Worm (Caenorhabditis elegans) whole organism, late embryonic: Measurements from ENCODE around the gene ntl-4.

Experiments
- F13H6.1 ChIP-seq: sonication (generic microtip); optimal IDR thresholded peaks from 2 replicates; lab custom pipeline; 2016; ENCODE audit warnings: missing genetic modification characterization, missing compliant biosample characterization
- ama-1 ChIP-seq: fragments of 150-350 bp; optimal IDR thresholded peaks from 2 replicates; lab custom pipeline; 2014
- ceh-31 ChIP-seq: sonication (generic microtip); optimal IDR thresholded peaks from 2 replicates; lab custom pipeline; 2016; ENCODE audit warnings: missing genetic modification characterization, missing compliant biosample characterization
- ceh-6 ChIP-seq: fragments of 200-800 bp; sonication (Bioruptor generic); optimal IDR thresholded peaks from 2 replicates; lab custom pipeline; 2018; ENCODE audit warnings: mild to moderate bottlenecking, missing genetic modification characterization, missing compliant biosample characterization
- che-1 ChIP-seq: sonication (generic microtip); optimal IDR thresholded peaks from 2 replicates; lab custom pipeline; 2016; ENCODE audit warnings: mild to moderate bottlenecking, missing genetic modification characterization, missing compliant biosample characterization
- fkh-10 ChIP-seq: fragments of 150-350 bp; optimal IDR thresholded peaks from 2 replicates; lab custom pipeline; 2014; ENCODE audit warnings: missing biosample characterization, missing genetic modification reagents, missing genetic modification characterization
- hlh-8 ChIP-seq: sonication (generic microtip); optimal IDR thresholded peaks from 2 replicates; lab custom pipeline; 2016; ENCODE audit warnings: missing genotype, missing genetic modification characterization, missing compliant biosample characterization
- nhr-11 ChIP-seq: fragments of 150-350 bp; optimal IDR thresholded peaks from 2 replicates; lab custom pipeline; 2014; ENCODE audit warnings: missing biosample characterization, missing genetic modification characterization
- odd-2 ChIP-seq: sonication (generic microtip); optimal IDR thresholded peaks from 2 replicates; lab custom pipeline; 2017; ENCODE audit warnings: antibody characterized with exemption, mild to moderate bottlenecking, missing genetic modification characterization, missing compliant biosample characterization
- pax-1 ChIP-seq: fragments of 150-350 bp; optimal IDR thresholded peaks from 2 replicates; lab custom pipeline; 2014; ENCODE audit warnings: missing biosample characterization, missing genetic modification characterization
- pqm-1 ChIP-seq: sonication (generic microtip); optimal IDR thresholded peaks from 2 replicates; lab custom pipeline; 2016; ENCODE audit warnings: missing genetic modification characterization, missing compliant biosample characterization
- rnt-1 ChIP-seq: sonication (generic microtip); optimal IDR thresholded peaks from 2 replicates; lab custom pipeline; 2016; ENCODE audit warnings: missing genetic modification characterization, missing compliant biosample characterization
- sox-2 ChIP-seq: fragments of 200-800 bp; sonication (Bioruptor generic); IDR thresholded peaks from 2 replicates; pipeline ENCODE4 v1.3.6; 2022; ENCODE audit warnings: missing genetic modification reagents, missing genetic modification characterization, missing compliant biosample characterization
- ztf-16 ChIP-seq: sonication (generic microtip); optimal IDR thresholded peaks from 2 replicates; lab custom pipeline; 2017; ENCODE audit warnings: missing genetic modification characterization, missing compliant biosample characterization

ce11 chrIV:7955849-7956248 lies 45.5 kb downstream of the ntl-4 start, which contains the start of gene ceh-19:
- TF ChIP-seq ama-1 (lab: Kevin White, UChicago) (no peak), F13H6.1 (tag; lab: Kevin White, UChicago) (no peak), ztf-16 (tag; lab: Kevin White, UChicago) (no peak), sox-2 (no peak), ceh-31 (no peak), hlh-8 (tag; lab: Kevin White, UChicago) (no peak), nhr-11 (tag; lab: Kevin White, UChicago) (no peak), pqm-1 (tag; lab: Kevin White, UChicago) (no peak), rnt-1 (tag; lab: Kevin White, UChicago) (no peak), fkh-10 (no peak), ceh-6 (GFP tag; lab: Kevin White, UChicago) (no peak), che-1 (no peak), pax-1 (no peak), odd-2 (no peak)
